Fruit fly (Drosophila melanogaster) whole organism, larva: ENCODE measurements around the gene CG9289.

Experiments used
- noc ChIP-seq: fragments of 200-800 bp; sonication (Bioruptor generic); optimal IDR thresholded peaks from 3 replicates; lab custom pipeline; 2019; ENCODE audit warnings: missing biosample characterization, mild to moderate bottlenecking, missing genetic modification characterization, moderate library complexity

Gene CG9289

DNA sequence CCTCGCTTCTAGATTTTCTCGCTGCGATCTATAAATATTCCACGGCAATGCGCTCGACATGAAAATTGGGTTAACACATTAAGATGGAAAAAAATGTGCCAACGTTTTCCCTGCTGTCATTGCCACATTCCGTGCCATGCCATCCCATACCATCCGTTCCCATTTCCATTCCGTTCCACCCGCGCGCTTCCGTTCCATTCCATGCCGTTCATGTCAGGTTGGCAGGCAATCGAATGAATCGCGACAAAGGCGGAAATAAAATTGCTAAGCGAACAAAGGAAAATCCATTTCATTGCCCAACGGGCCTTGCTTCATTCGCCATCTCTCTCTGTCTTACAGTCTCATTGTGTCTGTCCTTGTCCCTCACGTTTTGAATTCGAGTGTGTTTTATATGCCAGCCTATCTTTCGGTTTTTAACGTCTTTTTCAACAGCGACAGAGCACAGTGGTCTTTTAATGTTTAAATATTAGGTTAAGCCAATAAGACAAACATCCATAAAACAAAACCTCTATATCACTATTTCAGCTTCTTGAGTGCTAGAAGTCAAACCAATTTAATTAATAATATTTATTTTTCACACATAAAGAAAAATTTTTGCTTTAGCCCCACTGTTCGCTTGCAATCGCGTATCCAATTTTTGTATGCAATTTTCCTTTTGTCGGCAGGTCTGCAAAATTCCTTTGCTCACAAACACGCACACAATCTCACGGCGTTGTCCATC lies 50.3 kb downstream of the CG9289 start:
- no peak for TF ChIP-seq noc (tag; lab: Kevin White, UChicago)
